Worm (Caenorhabditis elegans) whole organism, midembryonic: Measurements from ENCODE around the gene ZK632.9.

ENCODE experiments used
- T22C8.4 ChIP-seq: fragments of 200-800 bp; sonication (Bioruptor generic); IDR thresholded peaks from 2 replicates; pipeline ENCODE4 v1.3.6; 2022; ENCODE audit warnings: missing genetic modification characterization, missing compliant biosample characterization
- cog-1 ChIP-seq: sonication (generic microtip); optimal IDR thresholded peaks from 2 replicates; lab custom pipeline; 2016; ENCODE audit warnings: missing genetic modification characterization, missing compliant biosample characterization
- flt-1 ChIP-seq: fragments of 200-800 bp; sonication (Bioruptor generic); IDR thresholded peaks from 2 replicates; pipeline ENCODE4 v1.3.6; 2022; ENCODE audit warnings: missing genetic modification characterization, missing compliant biosample characterization
- klf-2 ChIP-seq: fragments of 200-800 bp; sonication (Bioruptor generic); conservative IDR thresholded peaks from 2 replicates; pipeline ENCODE4 v1.3.6; 2022; ENCODE audit warnings: missing genetic modification reagents, missing genetic modification characterization, missing compliant biosample characterization
- med-1 ChIP-seq: sonication (generic microtip); optimal IDR thresholded peaks from 2 replicates; lab custom pipeline; 2017; ENCODE audit warnings: missing genetic modification characterization, mild to moderate bottlenecking, missing compliant biosample characterization, antibody characterized with exemption, missing genetic modification reagents; ENCODE audit not compliant: insufficient read depth
- ref-1 ChIP-seq: fragments of 200-800 bp; sonication (Bioruptor generic); conservative IDR thresholded peaks from 2 replicates; pipeline ENCODE4 v1.3.6; 2022; ENCODE audit warnings: missing genetic modification reagents, missing genetic modification characterization, missing compliant biosample characterization
- tab-1 ChIP-seq: fragments of 200-800 bp; sonication (Bioruptor generic); IDR thresholded peaks from 2 replicates; pipeline ENCODE4 v1.3.6; 2022; ENCODE audit warnings: missing genetic modification characterization, missing compliant biosample characterization
- ztf-23 ChIP-seq: fragments of 200-800 bp; sonication (Bioruptor generic); IDR thresholded peaks from 2 replicates; pipeline ENCODE4 v1.3.6; 2022; ENCODE audit warnings: missing genetic modification reagents, missing genetic modification characterization, missing compliant biosample characterization
- ztf-29 ChIP-seq: fragments of 200-800 bp; sonication (Bioruptor generic); IDR thresholded peaks from 2 replicates; pipeline ENCODE4 v1.3.6; 2022; ENCODE audit warnings: missing genetic modification reagents, missing genetic modification characterization, missing compliant biosample characterization

The ZK632.9 gene

DNA sequence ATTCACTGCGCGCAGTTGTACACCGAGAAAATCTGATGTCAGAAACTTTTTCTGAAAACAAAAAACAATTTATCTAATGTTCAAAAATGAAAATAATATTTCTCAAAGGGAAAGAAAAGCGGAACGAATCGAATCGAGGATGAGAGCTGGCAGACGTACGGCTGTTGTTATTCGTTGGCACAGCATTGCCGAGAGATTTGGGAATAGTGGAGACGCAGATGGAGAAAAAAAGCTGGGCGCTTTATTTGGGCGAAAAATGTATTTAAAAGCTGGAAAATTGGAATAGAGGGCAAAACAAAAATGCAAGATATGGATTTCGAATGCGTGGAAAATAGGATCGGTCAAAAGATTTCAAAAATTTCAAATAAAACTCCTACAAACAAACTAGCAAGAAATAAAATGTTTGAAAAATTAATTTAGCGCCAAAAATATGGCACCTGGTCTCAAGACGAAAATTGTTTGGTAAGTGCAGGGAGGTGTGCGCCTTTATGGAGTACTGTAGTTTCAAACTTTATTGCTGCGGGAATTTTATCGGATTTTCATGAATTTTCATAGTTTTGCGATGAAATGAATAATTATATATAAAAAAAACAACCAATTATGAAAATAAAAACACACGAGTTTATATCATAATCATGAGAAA lies 34.0 kb upstream of the ZK632.9 start, which contains the start of gene gpdh-2:
gpdh-2 (minus strand) TSS at position 51 of the 643 bp plus-strand sequence.
- TF ChIP-seq cog-1 (tag; lab: Kevin White, UChicago): no peak
- no peak for TF ChIP-seq flt-1 (GFP tag; lab: Robert Waterston, UW)
- TF ChIP-seq klf-2: no peak
- TF ChIP-seq med-1: no peak
- TF ChIP-seq ref-1: no peak
- TF ChIP-seq ztf-29 (GFP tag; lab: Robert Waterston, UW): no peak
- no peak for TF ChIP-seq T22C8.4 (GFP tag; lab: Robert Waterston, UW)

DNA sequence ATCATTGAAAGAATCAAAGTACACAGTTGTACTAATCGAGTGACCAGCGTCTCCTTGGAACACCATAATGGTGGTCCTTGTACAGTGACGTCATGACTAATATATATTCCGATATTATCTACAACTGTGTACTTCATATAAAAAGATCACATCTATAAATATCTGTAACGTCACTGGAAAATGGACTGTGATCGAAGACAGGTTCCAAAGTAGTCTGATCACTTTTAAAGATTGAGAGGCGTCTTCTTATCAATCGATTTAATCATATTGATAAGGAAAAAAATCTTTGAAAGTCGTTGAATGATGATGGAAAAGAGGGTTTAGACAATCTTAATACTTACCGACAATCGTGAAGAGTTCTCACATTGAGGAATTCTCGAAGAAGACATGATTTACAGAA lies 32.8 kb upstream of the ZK632.9 start:
- no peak for TF ChIP-seq ztf-29 (GFP tag; lab: Robert Waterston, UW)

DNA sequence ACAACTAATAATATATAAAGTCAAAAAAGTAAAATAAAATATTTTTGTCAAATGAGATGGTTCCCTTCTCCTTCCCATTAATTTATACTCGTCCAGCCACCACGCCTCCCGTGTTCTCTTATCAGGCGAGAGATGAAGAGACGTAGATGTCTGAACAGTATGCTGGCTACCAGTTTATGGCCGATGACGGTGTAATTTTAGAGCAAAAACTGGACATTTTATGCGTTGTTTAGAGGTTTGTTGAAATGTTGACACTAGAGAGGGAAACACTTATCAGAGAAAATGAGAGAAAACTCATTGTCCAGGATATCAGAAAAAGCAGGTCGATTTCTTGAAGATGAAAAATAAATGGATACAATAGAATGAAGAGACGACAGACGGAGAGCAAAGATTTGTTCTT lies 31.9 kb upstream of the ZK632.9 start:
- no peak for TF ChIP-seq cog-1 (tag; lab: Kevin White, UChicago)
- TF ChIP-seq med-1: no peak
- no peak for TF ChIP-seq ztf-23 (GFP tag; lab: Robert Waterston, UW)
- TF ChIP-seq tab-1 (GFP tag; lab: Robert Waterston, UW): no peak
- TF ChIP-seq klf-2: no peak
- TF ChIP-seq flt-1 (GFP tag; lab: Robert Waterston, UW): no peak
- TF ChIP-seq ztf-29 (GFP tag; lab: Robert Waterston, UW): no peak
- TF ChIP-seq T22C8.4 (GFP tag; lab: Robert Waterston, UW): no peak
- no peak for TF ChIP-seq ref-1

DNA sequence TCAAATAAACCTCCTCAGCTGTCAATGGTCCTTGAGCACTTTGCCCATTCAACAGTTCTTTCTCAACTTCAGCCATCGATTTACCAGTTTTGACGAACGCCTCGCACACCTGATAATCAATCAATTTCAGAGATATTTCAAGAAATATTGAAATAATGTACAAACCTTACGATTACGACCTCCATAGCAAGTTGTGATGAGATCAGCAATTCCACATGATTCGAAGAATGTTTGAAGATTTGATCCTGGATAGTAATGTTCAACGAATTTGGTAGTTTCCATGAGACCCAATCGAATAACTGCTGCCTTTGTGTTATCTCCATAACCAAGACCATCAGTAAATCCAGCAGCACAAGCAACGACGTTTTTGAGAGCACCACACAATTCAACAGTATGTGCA lies 29.7 kb upstream of the ZK632.9 start:
- no peak for TF ChIP-seq flt-1 (GFP tag; lab: Robert Waterston, UW)
- TF ChIP-seq klf-2: no peak
- TF ChIP-seq tab-1 (GFP tag; lab: Robert Waterston, UW): no peak
- TF ChIP-seq ref-1: no peak
- TF ChIP-seq ztf-29 (GFP tag; lab: Robert Waterston, UW): no peak
- TF ChIP-seq T22C8.4 (GFP tag; lab: Robert Waterston, UW): no peak
- TF ChIP-seq ztf-23 (GFP tag; lab: Robert Waterston, UW): no peak
- no peak for TF ChIP-seq cog-1 (tag; lab: Kevin White, UChicago)
- TF ChIP-seq med-1: no peak

DNA sequence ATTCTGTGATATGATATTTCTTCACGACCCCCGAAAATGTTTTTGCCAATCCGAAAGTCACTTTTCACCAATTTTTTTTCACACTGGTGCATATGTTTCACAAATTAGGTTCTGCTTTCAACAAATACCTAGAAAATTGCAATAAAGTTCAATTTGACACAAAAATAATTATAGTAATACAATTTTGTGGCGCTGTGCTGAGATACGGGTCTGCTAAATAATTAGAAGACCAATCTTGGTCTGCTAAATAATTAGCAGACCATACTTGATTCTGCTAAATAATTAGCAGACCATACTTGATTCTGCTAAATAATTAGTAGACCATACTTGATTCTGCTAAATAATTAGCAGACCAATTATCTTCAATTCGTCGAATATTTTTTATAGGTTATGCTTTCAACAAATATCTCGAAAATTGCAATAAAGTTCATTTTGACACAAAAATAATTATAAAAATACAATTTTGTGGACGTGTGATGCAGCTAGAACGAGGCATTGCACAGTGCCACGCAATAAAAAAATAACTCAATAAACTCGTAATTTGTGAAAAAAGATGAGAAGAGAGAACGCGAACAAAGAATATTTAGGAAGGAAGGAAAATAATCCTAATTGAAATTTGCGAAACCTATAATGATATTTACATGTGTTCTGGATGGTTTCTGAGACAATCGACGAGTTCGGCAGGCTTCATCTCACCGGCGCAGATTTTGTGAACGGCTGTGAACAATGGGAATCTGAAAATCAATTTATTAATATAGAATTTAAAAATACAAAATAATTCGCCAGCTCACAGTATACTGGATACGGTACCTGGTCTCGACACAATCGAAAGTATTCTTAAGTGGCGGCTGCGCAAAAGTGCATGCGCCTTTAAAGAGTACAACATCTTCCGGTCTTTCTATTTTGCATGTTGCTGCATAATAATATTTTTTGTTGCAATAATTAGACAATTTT lies 28.7 kb upstream of the ZK632.9 start:
- TF ChIP-seq ztf-29 (GFP tag; lab: Robert Waterston, UW) (no peak), klf-2 (no peak), tab-1 (GFP tag; lab: Robert Waterston, UW) (no peak), med-1 (no peak), flt-1 (GFP tag; lab: Robert Waterston, UW) (no peak), T22C8.4 (GFP tag; lab: Robert Waterston, UW) (no peak), ref-1 (no peak), ztf-23 (GFP tag; lab: Robert Waterston, UW) (no peak), cog-1 (tag; lab: Kevin White, UChicago) (no peak)

DNA sequence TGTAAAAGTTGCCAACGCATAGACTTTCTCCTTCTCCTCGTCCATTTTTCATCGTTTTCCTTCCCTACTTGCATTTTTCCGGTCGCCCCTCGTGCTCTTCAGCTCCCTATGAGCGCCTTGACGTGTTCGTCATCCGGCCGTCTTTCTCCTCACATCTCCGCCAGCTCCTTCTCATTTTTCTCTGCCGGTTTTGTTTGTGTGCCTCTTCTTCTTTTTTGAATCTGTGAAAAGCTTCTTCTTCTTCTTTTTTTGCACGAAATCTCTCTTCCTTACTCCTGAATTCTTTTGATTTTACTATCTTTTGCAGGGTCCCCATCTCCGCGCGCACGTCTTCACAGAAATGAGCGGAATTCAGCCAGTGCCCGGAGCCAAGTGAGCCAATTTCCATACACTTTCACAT lies 26.3 kb upstream of the ZK632.9 start, which contains the start of gene K11H3.3:
K11H3.3 (plus strand) TSS at position 308 of the 400 bp plus-strand sequence.
- TF ChIP-seq med-1: no peak
- TF ChIP-seq klf-2: no peak

DNA sequence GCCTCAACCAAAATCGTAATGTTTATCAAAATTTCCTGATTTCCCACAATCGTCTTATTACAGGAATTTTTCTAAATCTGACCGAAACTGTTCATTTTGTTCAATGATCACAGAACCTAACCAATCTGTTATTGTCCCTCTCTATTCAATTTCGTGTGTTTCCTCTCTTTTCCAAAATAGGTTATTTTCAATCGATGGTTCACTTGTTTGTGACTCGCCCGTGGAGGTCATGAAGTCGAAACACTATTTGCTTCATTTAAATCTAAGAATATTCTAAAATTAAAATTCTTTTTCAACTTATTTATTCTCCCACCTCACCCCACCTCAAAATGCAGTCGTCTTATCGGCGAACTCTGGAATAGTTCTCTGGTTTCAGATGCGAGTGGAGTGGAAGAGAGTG lies 25.6 kb upstream of the ZK632.9 start:
- no peak for TF ChIP-seq cog-1 (tag; lab: Kevin White, UChicago)
- TF ChIP-seq klf-2: no peak
- no peak for TF ChIP-seq med-1
- TF ChIP-seq tab-1 (GFP tag; lab: Robert Waterston, UW): no peak
- TF ChIP-seq T22C8.4 (GFP tag; lab: Robert Waterston, UW): no peak
- no peak for TF ChIP-seq ref-1
- TF ChIP-seq ztf-23 (GFP tag; lab: Robert Waterston, UW): no peak
- no peak for TF ChIP-seq ztf-29 (GFP tag; lab: Robert Waterston, UW)
- no peak for TF ChIP-seq flt-1 (GFP tag; lab: Robert Waterston, UW)

DNA sequence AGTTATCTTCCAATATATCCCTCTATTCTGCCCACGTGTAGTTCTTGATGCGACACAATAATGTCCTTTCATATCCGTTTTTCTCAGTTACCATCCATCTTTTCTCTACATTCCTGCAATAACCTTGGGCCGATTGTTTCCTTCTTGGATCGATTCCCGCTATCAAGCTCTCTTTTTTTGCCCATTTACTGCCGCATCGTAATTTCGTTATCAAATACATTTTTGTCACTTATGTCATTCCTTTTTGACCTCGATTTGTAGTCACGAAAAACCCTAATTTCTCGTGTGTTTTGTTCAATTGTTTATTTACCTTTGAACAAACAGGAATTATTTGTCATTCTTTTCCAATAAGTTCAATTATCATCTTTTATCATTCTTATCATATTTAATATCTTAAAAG lies 24.7 kb upstream of the ZK632.9 start:
- TF ChIP-seq ztf-29 (GFP tag; lab: Robert Waterston, UW) (no peak), med-1 (no peak), T22C8.4 (GFP tag; lab: Robert Waterston, UW) (no peak), klf-2 (no peak), flt-1 (GFP tag; lab: Robert Waterston, UW) (no peak), ref-1 (no peak), tab-1 (GFP tag; lab: Robert Waterston, UW) (no peak), cog-1 (tag; lab: Kevin White, UChicago) (no peak), ztf-23 (GFP tag; lab: Robert Waterston, UW) (no peak)

DNA sequence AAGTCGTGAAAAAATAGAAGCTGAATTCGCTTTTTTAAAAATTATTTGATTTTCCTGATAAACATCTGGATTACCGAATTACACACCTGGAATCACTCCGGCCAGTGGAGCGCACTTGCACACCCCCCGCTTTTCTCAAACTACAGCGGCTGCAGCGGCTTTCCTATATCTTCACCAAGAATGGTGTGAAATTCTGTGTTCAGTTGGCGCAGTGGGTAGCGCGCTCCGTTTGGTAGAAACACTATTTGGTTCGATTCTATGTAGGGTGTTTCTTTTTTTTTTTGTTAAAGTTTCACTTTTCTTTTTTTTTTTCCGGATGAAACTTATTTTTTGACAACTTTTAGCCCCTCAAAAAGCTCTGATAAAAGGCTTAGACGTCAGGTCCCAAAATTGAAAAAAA lies 23.9 kb upstream of the ZK632.9 start:
- TF ChIP-seq klf-2 (peak; percentile 76), ref-1 (peak; percentile 62), T22C8.4 (GFP tag; lab: Robert Waterston, UW) (peak; percentile 60), ztf-23 (GFP tag; lab: Robert Waterston, UW) (peak; percentile 68), tab-1 (GFP tag; lab: Robert Waterston, UW) (peak; percentile 84), ztf-29 (GFP tag; lab: Robert Waterston, UW) (peak; percentile 65), flt-1 (GFP tag; lab: Robert Waterston, UW) (peak; percentile 88)

DNA sequence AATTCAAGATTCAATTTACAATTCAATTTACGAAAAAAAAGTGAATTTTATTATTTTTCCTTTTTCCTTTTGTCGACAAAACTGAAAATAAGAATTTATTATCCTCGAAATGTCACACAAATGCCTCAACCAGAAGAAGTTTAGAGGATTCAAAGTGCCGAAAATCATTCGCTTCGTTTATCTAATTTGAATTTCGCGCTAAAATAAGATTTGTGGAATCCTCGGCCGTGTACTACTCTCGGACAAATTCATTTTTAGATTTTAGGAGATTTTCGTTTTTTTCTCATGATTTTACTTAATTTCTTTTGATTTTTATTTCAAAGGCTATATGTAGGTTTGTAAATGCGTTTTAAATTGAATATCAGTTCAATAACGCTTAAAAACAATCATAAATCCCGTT lies 23.4 kb upstream of the ZK632.9 start:
- TF ChIP-seq flt-1 (GFP tag; lab: Robert Waterston, UW): no peak
- TF ChIP-seq T22C8.4 (GFP tag; lab: Robert Waterston, UW): no peak
- TF ChIP-seq tab-1 (GFP tag; lab: Robert Waterston, UW): no peak
- no peak for TF ChIP-seq ztf-29 (GFP tag; lab: Robert Waterston, UW)
- no peak for TF ChIP-seq ztf-23 (GFP tag; lab: Robert Waterston, UW)
- no peak for TF ChIP-seq ref-1
- TF ChIP-seq klf-2: no peak
- no peak for TF ChIP-seq cog-1 (tag; lab: Kevin White, UChicago)
- no peak for TF ChIP-seq med-1
